Worm (Caenorhabditis elegans) whole organism, L3 larva: ENCODE results near the gene sru-29.

Source experiments
- daf-12 ChIP-seq: fragments of 150-350 bp; optimal IDR thresholded peaks from 2 replicates; lab custom pipeline; 2014; ENCODE audit warnings: missing biosample characterization, missing genetic modification reagents, missing genetic modification characterization
- lsy-12 ChIP-seq: sonication (generic microtip); optimal IDR thresholded peaks from 2 replicates; lab custom pipeline; 2016; ENCODE audit warnings: mild to moderate bottlenecking, missing genetic modification characterization, missing compliant biosample characterization
- nfya-1 ChIP-seq: sonication (generic microtip); optimal IDR thresholded peaks from 2 replicates; lab custom pipeline; 2017; ENCODE audit warnings: missing genetic modification characterization, mild to moderate bottlenecking, missing compliant biosample characterization, antibody characterized with exemption, moderate library complexity; ENCODE audit not compliant: insufficient read depth

The sru-29 gene

ce11 chrV:9860337-9860736 is 49.1 kb downstream of the sru-29 start:
- no peak for TF ChIP-seq daf-12
- TF ChIP-seq lsy-12 (tag; lab: Kevin White, UChicago): peak; percentile 80
- peak; percentile 99 for TF ChIP-seq nfya-1
